Worm (Caenorhabditis elegans): ENCODE measurements around the gene famk-1.

Gene famk-1

DNA sequence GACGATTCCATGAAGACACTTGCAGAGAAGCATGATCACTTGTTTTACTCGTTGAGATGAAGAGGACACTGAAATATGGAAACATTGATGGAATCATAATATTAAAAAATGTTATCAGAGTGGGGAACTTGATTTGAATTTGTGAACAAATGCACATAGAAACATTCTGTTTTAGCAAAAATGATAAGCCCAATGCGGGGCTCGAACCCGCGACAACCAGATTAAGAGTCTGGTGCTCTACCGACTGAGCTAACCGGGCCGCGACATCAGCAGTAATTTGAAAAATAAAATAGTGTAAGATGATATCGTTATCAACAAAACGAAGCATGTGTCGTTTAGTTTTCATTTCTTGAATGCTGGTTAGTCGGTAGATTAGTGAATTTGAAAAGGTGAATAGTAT lies 28.1 kb upstream of the famk-1 start:
- no peak for TF ChIP-seq unc-130 (tag; optimal IDR thresholded peaks at IDR 0.05)
- no peak for TF ChIP-seq efl-1 (optimal IDR thresholded peaks at IDR 0.05)
- TF ChIP-seq efl-1 (GFP tag; optimal IDR thresholded peaks at IDR 0.05 in 1 of 2): peak in 1 of 2 experiments; percentile 67
- peak; percentile 1 for TF ChIP-seq elt-2 (tag; optimal IDR thresholded peaks at IDR 0.05)

DNA sequence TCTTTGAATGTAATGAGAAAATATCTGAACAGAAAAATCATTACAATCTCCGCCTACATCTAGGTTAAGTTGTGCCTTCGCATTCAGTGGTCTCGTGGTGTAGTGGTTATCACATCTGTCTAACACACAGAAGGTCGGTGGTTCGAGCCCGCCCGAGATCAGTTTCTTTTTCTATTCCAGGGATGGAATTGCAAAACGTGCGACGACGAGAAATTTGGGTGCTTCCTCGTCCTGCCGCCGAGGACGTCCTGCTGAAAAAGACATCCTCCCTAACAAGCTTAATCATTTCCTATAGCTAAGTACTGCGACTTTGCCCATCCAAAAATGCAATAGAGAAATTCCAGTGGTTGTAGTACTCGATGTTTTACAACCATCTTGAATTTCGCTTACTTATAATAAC lies 23.0 kb upstream of the famk-1 start:
- TF ChIP-seq rnt-1 (tag; optimal IDR thresholded peaks at IDR 0.05) (peak; percentile 52), tbx-2 (tag; optimal IDR thresholded peaks at IDR 0.05) (no peak), mdl-1 (tag; optimal IDR thresholded peaks at IDR 0.05) (peak in 1 of 2 experiments; percentile 28), snu-23 (GFP tag; optimal IDR thresholded peaks at IDR 0.05) (peak; percentile 63), nhr-85 (tag) (no peak), nhr-19 (GFP tag; conservative IDR thresholded peaks at IDR 0.05) (peak; percentile 28; the same call in 1 of the 2 replicates), nhr-20 (tag; optimal IDR thresholded peaks at IDR 0.05) (peak; percentile 50), nhr-47 (tag; optimal IDR thresholded peaks at IDR 0.05) (peak; percentile 36), C04F5.9 (tag; optimal IDR thresholded peaks at IDR 0.05) (no peak), nhr-71 (tag; optimal IDR thresholded peaks at IDR 0.05) (peak; percentile 53), lin-14 (GFP tag; optimal IDR thresholded peaks at IDR 0.05) (peak; percentile 23), elt-3 (tag; optimal IDR thresholded peaks at IDR 0.05) (peak in 1 of 6 experiments; percentile 38), nhr-90 (tag; optimal IDR thresholded peaks at IDR 0.05; ENCODE audit: poor library complexity) (peak; percentile 15), jun-1 (tag; optimal IDR thresholded peaks at IDR 0.05) (no peak), lin-35 (GFP tag; optimal IDR thresholded peaks at IDR 0.05) (peak in 1 of 2 experiments; percentile 53), efl-3 (GFP tag; optimal IDR thresholded peaks at IDR 0.05) (no peak), ets-5 (GFP tag; IDR thresholded peaks at IDR 0.05) (no peak), efl-1 (optimal IDR thresholded peaks at IDR 0.05) (no peak), efl-1 (GFP tag; optimal IDR thresholded peaks at IDR 0.05 in 1 of 2) (peak in 1 of 2 experiments; percentile 47)

DNA sequence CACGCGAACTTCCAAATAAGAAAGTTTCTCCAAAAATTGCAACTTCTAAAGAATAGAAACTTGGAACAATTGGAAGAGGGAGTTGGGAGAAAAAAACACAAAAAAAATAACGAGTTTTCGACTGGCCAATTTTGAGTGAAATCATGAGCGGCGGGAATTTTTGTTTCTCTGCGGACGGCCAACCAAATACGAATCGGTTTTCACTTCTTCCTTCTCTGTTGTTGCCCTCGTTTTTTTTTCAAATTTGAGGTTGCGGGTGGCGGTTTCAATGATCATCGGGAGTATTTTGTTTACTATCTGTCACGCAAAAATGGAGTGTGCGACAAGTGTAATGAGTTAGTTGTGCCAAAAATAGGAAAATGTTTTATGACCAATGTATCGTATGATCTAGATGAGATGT lies 20.6 kb upstream of the famk-1 start:
- TF ChIP-seq ces-1 (GFP tag; optimal IDR thresholded peaks at IDR 0.05) (no peak), nhr-12 (tag; optimal IDR thresholded peaks at IDR 0.05) (no peak), blmp-1 (tag; optimal IDR thresholded peaks at IDR 0.05) (peak; percentile 50), lin-35 (GFP tag; optimal IDR thresholded peaks at IDR 0.05) (peak in 1 of 2 experiments; percentile 9), snu-23 (GFP tag; optimal IDR thresholded peaks at IDR 0.05) (peak; percentile 20), nhr-11 (tag; optimal IDR thresholded peaks at IDR 0.05) (no peak), dpl-1 (GFP tag; optimal IDR thresholded peaks at IDR 0.05) (no peak), unc-30 (tag; optimal IDR thresholded peaks at IDR 0.05) (no peak), egl-13 (tag; optimal IDR thresholded peaks at IDR 0.05) (no peak), nhr-85 (tag) (peak; percentile 60), elt-3 (tag; optimal IDR thresholded peaks at IDR 0.05) (no peak), lin-14 (GFP tag; optimal IDR thresholded peaks at IDR 0.05) (peak; percentile 56), nhr-76 (tag; optimal IDR thresholded peaks at IDR 0.05) (no peak), fkh-10 (GFP tag; optimal IDR thresholded peaks at IDR 0.05) (no peak)

DNA sequence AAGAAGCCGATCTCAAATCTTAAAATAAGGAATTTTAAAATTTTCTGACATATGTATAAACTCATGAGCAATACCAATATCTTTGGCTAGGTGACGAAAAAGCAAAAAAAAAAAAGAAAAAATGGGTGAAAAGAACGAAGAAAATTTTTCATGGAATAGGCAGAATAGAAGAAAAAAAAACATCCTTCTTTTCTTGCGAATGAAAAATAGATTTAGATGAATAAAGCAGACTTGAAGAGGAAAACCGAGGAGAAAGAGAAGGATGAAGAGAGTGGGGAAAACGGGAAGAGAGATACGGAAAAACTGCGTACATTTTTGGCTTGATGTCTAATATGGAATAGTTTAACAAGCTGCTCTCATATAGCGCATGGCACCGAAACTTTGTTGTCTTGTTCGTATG lies 18.7 kb upstream of the famk-1 start:
- TF ChIP-seq hlh-17 (GFP tag; optimal IDR thresholded peaks at IDR 0.05; ENCODE audit: borderline replicate concordance) (no peak), efl-3 (GFP tag; optimal IDR thresholded peaks at IDR 0.05) (no peak), rnt-1 (tag; optimal IDR thresholded peaks at IDR 0.05) (no peak), nhr-76 (tag; optimal IDR thresholded peaks at IDR 0.05) (no peak), grh-1 (GFP tag; IDR thresholded peaks at IDR 0.05) (no peak), nhr-237 (tag; optimal IDR thresholded peaks at IDR 0.05) (no peak), lin-13 (GFP tag; optimal IDR thresholded peaks at IDR 0.05) (no peak), egl-13 (tag; optimal IDR thresholded peaks at IDR 0.05) (no peak), nhr-90 (tag; optimal IDR thresholded peaks at IDR 0.05; ENCODE audit: poor library complexity) (no peak), lin-15B (tag; optimal IDR thresholded peaks at IDR 0.05) (no peak), unc-86 (tag; optimal IDR thresholded peaks at IDR 0.05) (no peak), sox-4 (tag; optimal IDR thresholded peaks at IDR 0.05) (no peak), mep-1 (tag; optimal IDR thresholded peaks at IDR 0.05) (no peak), nhr-12 (tag; optimal IDR thresholded peaks at IDR 0.05) (no peak), blmp-1 (tag; optimal IDR thresholded peaks at IDR 0.05) (no peak), nhr-28 (tag; optimal IDR thresholded peaks at IDR 0.05) (no peak), snu-23 (GFP tag; optimal IDR thresholded peaks at IDR 0.05) (no peak), mef-2 (tag; optimal IDR thresholded peaks at IDR 0.05) (no peak)

All from whole organism, L1 larva.